Fruit fly (Drosophila melanogaster) S2 (cell line): ENCODE measurements around the gene amrt.

Experiments
- CG8478 ChIP-seq: fragments of >200 bp; optimal IDR thresholded peaks from 2 replicates; lab custom pipeline; 2018
- CTCF ChIP-seq, 2 experiments: fragments of >200 bp; optimal IDR thresholded peaks; 2 replicates each; lab custom pipeline; 2018

DNA sequence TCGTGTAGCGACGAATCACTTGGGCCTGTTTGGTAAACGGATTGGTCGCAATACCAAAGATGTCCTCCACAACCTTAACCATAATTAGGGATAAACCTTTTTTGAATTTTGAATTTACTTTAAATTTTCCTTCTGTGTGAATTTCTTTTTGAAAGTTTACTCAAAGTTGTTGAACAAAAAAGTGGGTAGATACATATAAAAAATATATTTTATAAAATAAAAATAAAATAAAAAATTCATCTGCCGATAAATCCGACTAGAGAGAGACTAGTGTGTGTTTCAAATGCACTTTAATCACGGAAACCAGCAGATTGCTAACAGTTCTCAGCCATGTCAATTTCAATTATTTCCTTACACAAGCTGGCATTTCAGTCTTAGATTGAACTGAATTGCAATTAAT, 15.3 kb downstream of the amrt start, which contains the start of gene CG10996:
- no peak for TF ChIP-seq CG8478
- TF ChIP-seq CTCF (optimal IDR thresholded peaks at IDR 0.05; lab: Kevin White, UChicago): no peak
